Worm (Caenorhabditis elegans) whole organism, L2 larva: ENCODE data around the gene H03G16.5.

Source experiments
- C34F6.9 ChIP-seq: fragments of 150-350 bp; optimal IDR thresholded peaks from 2 replicates; lab custom pipeline; 2014; ENCODE audit warnings: missing biosample characterization, missing genetic modification characterization
- F13H6.1 ChIP-seq: sonication (generic microtip); optimal IDR thresholded peaks from 2 replicates; lab custom pipeline; 2016; ENCODE audit warnings: missing genetic modification characterization, missing compliant biosample characterization
- R02D3.7 ChIP-seq: fragments of 150-350 bp; optimal IDR thresholded peaks from 2 replicates; lab custom pipeline; 2014; ENCODE audit warnings: missing biosample characterization, missing genetic modification characterization
- Y55F3AM.14 ChIP-seq: fragments of 200-800 bp; sonication (Bioruptor generic); optimal IDR thresholded peaks from 2 replicates; lab custom pipeline; 2018; ENCODE audit warnings: mild to moderate bottlenecking, missing genetic modification characterization, missing compliant biosample characterization
- ZK546.5 ChIP-seq: sonication (generic microtip); optimal IDR thresholded peaks from 2 replicates; lab custom pipeline; 2017; ENCODE audit warnings: missing biosample characterization, missing genetic modification characterization
- alr-1 ChIP-seq: fragments of 150-350 bp; optimal IDR thresholded peaks from 2 replicates; lab custom pipeline; 2014; ENCODE audit warnings: missing biosample characterization, missing genetic modification characterization
- aly-2 ChIP-seq: fragments of 150-350 bp; optimal IDR thresholded peaks from 2 replicates; lab custom pipeline; 2014; ENCODE audit warnings: missing biosample characterization, missing genetic modification characterization
- ama-1 ChIP-seq: fragments of 150-350 bp; optimal IDR thresholded peaks from 2 replicates; lab custom pipeline; 2018; ENCODE audit warnings: inconsistent platforms
- blmp-1 ChIP-seq: sonication (generic microtip); optimal IDR thresholded peaks from 2 replicates; lab custom pipeline; 2017; ENCODE audit warnings: missing genetic modification characterization, mild to moderate bottlenecking, missing compliant biosample characterization, antibody characterized with exemption, moderate library complexity; ENCODE audit not compliant: insufficient read depth
- ceh-16 ChIP-seq: fragments of 150-350 bp; optimal IDR thresholded peaks from 2 replicates; lab custom pipeline; 2014; ENCODE audit warnings: missing biosample characterization, missing genetic modification characterization
- ceh-82 ChIP-seq: fragments of 150-350 bp; optimal IDR thresholded peaks from 2 replicates; lab custom pipeline; 2014; ENCODE audit warnings: missing biosample characterization, missing genetic modification characterization
- crh-2 ChIP-seq: sonication (generic microtip); optimal IDR thresholded peaks from 2 replicates; lab custom pipeline; 2017; ENCODE audit warnings: missing biosample characterization, missing genetic modification characterization
- dmd-4 ChIP-seq: sonication (generic microtip); optimal IDR thresholded peaks from 2 replicates; lab custom pipeline; 2017; ENCODE audit warnings: missing biosample characterization, missing genetic modification characterization
- egl-27 ChIP-seq: sonication (generic microtip); optimal IDR thresholded peaks from 3 replicates; lab custom pipeline; 2017; ENCODE audit warnings: missing biosample characterization, missing genetic modification reagents, missing genetic modification characterization
- elt-1 ChIP-seq: fragments of 150-350 bp; optimal IDR thresholded peaks from 2 replicates; lab custom pipeline; 2014; ENCODE audit warnings: missing biosample characterization, missing genetic modification characterization
- elt-3 ChIP-seq: sonication (generic microtip); optimal IDR thresholded peaks from 2 replicates; lab custom pipeline; 2017; ENCODE audit warnings: missing biosample characterization, missing genetic modification characterization
- fos-1 ChIP-seq: fragments of 150-350 bp; optimal IDR thresholded peaks from 2 replicates; lab custom pipeline; 2014; ENCODE audit warnings: missing biosample characterization, missing genetic modification characterization
- gmeb-1 ChIP-seq: fragments of 150-350 bp; optimal IDR thresholded peaks from 2 replicates; lab custom pipeline; 2014; ENCODE audit warnings: missing biosample characterization, missing genetic modification characterization
- lin-13 ChIP-seq: fragments of 150-350 bp; optimal IDR thresholded peaks from 2 replicates; lab custom pipeline; 2014; ENCODE audit warnings: missing biosample characterization, missing genetic modification reagents, missing genetic modification characterization
- lin-39 ChIP-seq: fragments of 150-350 bp; optimal IDR thresholded peaks from 2 replicates; lab custom pipeline; 2014; ENCODE audit warnings: missing biosample characterization, missing genetic modification reagents, missing genetic modification characterization
- lsy-2 ChIP-seq, 2 experiments: fragments of 150-350 bp in 1 of 2; sonication (generic microtip) in 1 of 2; optimal IDR thresholded peaks; 2 replicates each; lab custom pipeline; 2014 to 2017; ENCODE audit warnings: missing biosample characterization in 2 of 2, missing genetic modification characterization in 2 of 2
- mab-5 ChIP-seq: fragments of 150-350 bp; optimal IDR thresholded peaks from 2 replicates; lab custom pipeline; 2014; ENCODE audit warnings: missing biosample characterization, missing genetic modification characterization
- mbf-1 ChIP-seq: sonication (generic microtip); optimal IDR thresholded peaks from 2 replicates; lab custom pipeline; 2017; ENCODE audit warnings: missing biosample characterization, missing genetic modification characterization
- mdl-1 ChIP-seq, 2 experiments: fragments of 150-350 bp in 1 of 2; sonication (generic microtip) in 1 of 2; optimal IDR thresholded peaks; 2 replicates each; lab custom pipeline; 2017; ENCODE audit warnings: missing biosample characterization in 2 of 2, missing genetic modification characterization in 2 of 2
- nhr-10 ChIP-seq: sonication (generic microtip); optimal IDR thresholded peaks from 2 replicates; lab custom pipeline; 2017; ENCODE audit warnings: missing biosample characterization, missing genetic modification characterization
- nhr-11 ChIP-seq: fragments of 150-350 bp; optimal IDR thresholded peaks from 2 replicates; lab custom pipeline; 2014; ENCODE audit warnings: missing biosample characterization, missing genetic modification characterization
- nhr-12 ChIP-seq: fragments of 150-350 bp; optimal IDR thresholded peaks from 2 replicates; lab custom pipeline; 2014; ENCODE audit warnings: missing biosample characterization, missing genetic modification characterization
- nhr-129 ChIP-seq: fragments of 150-350 bp; optimal IDR thresholded peaks from 2 replicates; lab custom pipeline; 2014; ENCODE audit warnings: missing biosample characterization, missing genetic modification characterization
- nhr-21 ChIP-seq: fragments of 150-350 bp; optimal IDR thresholded peaks from 2 replicates; lab custom pipeline; 2014; ENCODE audit warnings: missing biosample characterization, missing genetic modification characterization
- nhr-23 ChIP-seq: fragments of 150-350 bp; optimal IDR thresholded peaks from 2 replicates; lab custom pipeline; 2014; ENCODE audit warnings: missing biosample characterization, missing genetic modification reagents, missing genetic modification characterization
- nhr-237 ChIP-seq: fragments of 150-350 bp; optimal IDR thresholded peaks from 2 replicates; lab custom pipeline; 2014; ENCODE audit warnings: missing biosample characterization, missing genetic modification characterization
- nhr-25 ChIP-seq: fragments of 150-350 bp; sonication (generic microtip); optimal IDR thresholded peaks from 3 replicates; lab custom pipeline; 2014; ENCODE audit warnings: missing biosample characterization, missing genetic modification characterization
- nhr-6 ChIP-seq: fragments of 150-350 bp; optimal IDR thresholded peaks from 2 replicates; lab custom pipeline; 2014; ENCODE audit warnings: missing biosample characterization, missing genetic modification characterization
- nhr-77 ChIP-seq: fragments of 150-350 bp; optimal IDR thresholded peaks from 2 replicates; lab custom pipeline; 2014; ENCODE audit warnings: missing biosample characterization, missing genetic modification characterization
- sem-4 ChIP-seq: fragments of 150-350 bp; optimal IDR thresholded peaks from 2 replicates; lab custom pipeline; 2014; ENCODE audit warnings: missing biosample characterization, missing genetic modification reagents, missing genetic modification characterization
- skn-1 ChIP-seq: sonication (generic microtip); optimal IDR thresholded peaks from 2 replicates; lab custom pipeline; 2017; ENCODE audit warnings: missing biosample characterization, missing genetic modification characterization
- sma-3 ChIP-seq: sonication (generic microtip); optimal IDR thresholded peaks from 2 replicates; lab custom pipeline; 2016; ENCODE audit warnings: missing genetic modification reagents, missing genetic modification characterization, missing compliant biosample characterization
- sma-9 ChIP-seq, 2 experiments: fragments of 150-350 bp in 1 of 2; sonication (generic microtip) in 1 of 2; optimal IDR thresholded peaks; 2 replicates each; lab custom pipeline; 2014 to 2016; ENCODE audit warnings: missing genetic modification characterization in 2 of 2, mild to moderate bottlenecking in 1 of 2, missing biosample characterization in 1 of 2, missing compliant biosample characterization in 1 of 2, missing genetic modification reagents in 1 of 2, moderate library complexity in 1 of 2
- snpc-4 ChIP-seq: fragments of 150-350 bp; optimal IDR thresholded peaks from 2 replicates; lab custom pipeline; 2014; ENCODE audit warnings: missing biosample characterization, missing genetic modification characterization
- unc-39 ChIP-seq: fragments of 150-350 bp; optimal IDR thresholded peaks from 2 replicates; lab custom pipeline; 2014; ENCODE audit warnings: missing biosample characterization, missing genetic modification characterization
- unc-55 ChIP-seq: fragments of 150-350 bp; sonication (generic microtip); optimal IDR thresholded peaks from 3 replicates; lab custom pipeline; 2014; ENCODE audit warnings: missing biosample characterization, missing genetic modification reagents, missing genetic modification characterization
- unc-62 ChIP-seq: fragments of 150-350 bp; optimal IDR thresholded peaks from 2 replicates; lab custom pipeline; 2014; ENCODE audit warnings: missing biosample characterization, missing genetic modification reagents, missing genetic modification characterization
- zag-1 ChIP-seq: fragments of 150-350 bp; optimal IDR thresholded peaks from 2 replicates; lab custom pipeline; 2014; ENCODE audit warnings: missing biosample characterization, missing genetic modification characterization
- ztf-1 ChIP-seq: fragments of 200-800 bp; sonication (Bioruptor generic); conservative IDR thresholded peaks from 2 replicates; pipeline ENCODE4 v1.3.6; 2022; ENCODE audit warnings: missing genetic modification characterization, missing compliant biosample characterization
- ztf-11 ChIP-seq: sonication (generic microtip); optimal IDR thresholded peaks from 2 replicates; lab custom pipeline; 2017; ENCODE audit warnings: missing biosample characterization, missing genetic modification characterization
- ztf-4 ChIP-seq: fragments of 150-350 bp; optimal IDR thresholded peaks from 2 replicates; lab custom pipeline; 2014; ENCODE audit warnings: missing biosample characterization, missing genetic modification characterization

The H03G16.5 gene

DNA sequence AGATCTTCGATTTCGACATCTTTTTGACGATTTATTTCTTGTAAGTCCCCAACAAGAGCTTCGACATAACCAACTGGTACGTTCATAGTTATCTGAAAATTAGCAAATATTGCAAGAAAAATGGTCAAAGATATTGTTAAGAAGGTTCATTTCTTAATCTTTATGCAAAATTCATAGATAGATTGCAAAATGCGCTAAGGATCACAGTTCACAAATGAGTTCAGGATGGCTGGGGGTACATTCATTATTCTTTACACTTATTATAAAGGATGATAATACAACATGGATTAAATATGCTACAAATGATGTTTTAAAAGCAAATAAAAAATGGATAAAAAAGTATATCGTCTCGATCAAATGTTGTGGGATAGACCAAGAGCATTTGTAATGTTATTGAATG lies at the start of gene H03G16.5:
Gene H03G16.5, minus strand, starts transcription at position 101 of the 400 bp plus-strand sequence.
- TF ChIP-seq nhr-12 (tag; lab: Kevin White, UChicago): no peak
- no peak for TF ChIP-seq mbf-1 (tag; lab: Kevin White, UChicago)
- TF ChIP-seq nhr-237 (tag; lab: Kevin White, UChicago): no peak
- TF ChIP-seq nhr-21 (tag; lab: Kevin White, UChicago): no peak
- TF ChIP-seq crh-2 (tag; lab: Kevin White, UChicago): no peak
- no peak for TF ChIP-seq C34F6.9
- no peak for TF ChIP-seq zag-1 (tag; lab: Kevin White, UChicago)
- TF ChIP-seq nhr-10: no peak
- no peak for TF ChIP-seq nhr-129 (tag; lab: Kevin White, UChicago)
- no peak for TF ChIP-seq lin-39
- TF ChIP-seq lsy-2 (tag; optimal IDR thresholded peaks at IDR 0.05; lab: Kevin White, UChicago): no peak

DNA sequence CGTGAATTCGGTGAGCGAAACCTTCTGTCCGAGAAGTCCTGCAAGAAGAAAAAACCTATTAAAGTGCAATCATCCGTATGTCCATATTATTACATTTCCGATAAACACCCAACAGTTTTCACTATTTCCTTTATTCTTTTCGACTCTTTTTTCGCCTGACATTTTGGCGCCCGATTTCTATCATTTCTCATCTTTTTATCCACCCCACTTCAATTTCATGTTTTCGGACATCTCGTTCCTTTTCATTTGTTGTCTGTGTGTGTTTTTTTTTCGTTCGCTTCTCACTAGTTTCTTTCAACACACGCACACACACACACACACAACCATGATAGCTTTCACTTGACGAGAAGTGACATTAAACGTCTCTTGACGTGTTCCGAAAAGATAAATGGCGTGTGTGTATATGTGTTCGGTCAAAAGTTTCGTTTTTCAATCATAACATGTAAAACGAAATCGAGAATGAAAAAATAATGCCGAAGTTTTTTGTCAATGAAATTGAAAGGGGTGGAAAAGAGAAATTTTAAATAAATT lies 48.4 kb upstream of the H03G16.5 start:
- peak; percentile 22 for TF ChIP-seq nhr-21 (tag; lab: Kevin White, UChicago)
- peak; percentile 89 for TF ChIP-seq blmp-1
- peak; percentile 31 for TF ChIP-seq sem-4 (tag; lab: Kevin White, UChicago)
- no peak for TF ChIP-seq nhr-10
- TF ChIP-seq, all 48 proteins: peak for 3

DNA sequence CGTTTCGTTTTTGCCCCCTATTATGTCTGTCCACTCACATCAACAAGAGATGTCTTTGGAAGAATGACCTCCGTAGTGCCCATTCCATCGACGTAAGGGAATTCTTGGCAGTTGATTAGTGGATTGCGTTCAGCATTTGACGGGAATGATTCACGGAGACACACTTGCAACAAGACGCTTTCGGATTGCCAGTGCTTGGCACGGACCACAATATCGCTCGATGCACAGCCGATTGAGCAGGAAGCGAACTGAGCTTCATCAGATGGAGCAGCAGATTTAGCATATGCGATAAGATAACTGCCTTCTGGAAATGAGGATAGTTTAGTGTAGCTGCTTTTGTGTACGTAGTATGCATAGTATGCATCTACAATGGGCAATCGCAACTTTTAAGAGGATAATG lies 46.8 kb upstream of the H03G16.5 start:
- no peak for TF ChIP-seq mab-5
- TF ChIP-seq sma-9 (GFP tag; optimal IDR thresholded peaks at IDR 0.05; lab: Kevin White, UChicago): no peak
- TF ChIP-seq sma-9 (tag; optimal IDR thresholded peaks at IDR 0.05; lab: Kevin White, UChicago): no peak
- TF ChIP-seq nhr-11: no peak
- TF ChIP-seq lin-13 (GFP tag; lab: Kevin White, UChicago): no peak
- TF ChIP-seq, all 48 proteins: peak for 0

DNA sequence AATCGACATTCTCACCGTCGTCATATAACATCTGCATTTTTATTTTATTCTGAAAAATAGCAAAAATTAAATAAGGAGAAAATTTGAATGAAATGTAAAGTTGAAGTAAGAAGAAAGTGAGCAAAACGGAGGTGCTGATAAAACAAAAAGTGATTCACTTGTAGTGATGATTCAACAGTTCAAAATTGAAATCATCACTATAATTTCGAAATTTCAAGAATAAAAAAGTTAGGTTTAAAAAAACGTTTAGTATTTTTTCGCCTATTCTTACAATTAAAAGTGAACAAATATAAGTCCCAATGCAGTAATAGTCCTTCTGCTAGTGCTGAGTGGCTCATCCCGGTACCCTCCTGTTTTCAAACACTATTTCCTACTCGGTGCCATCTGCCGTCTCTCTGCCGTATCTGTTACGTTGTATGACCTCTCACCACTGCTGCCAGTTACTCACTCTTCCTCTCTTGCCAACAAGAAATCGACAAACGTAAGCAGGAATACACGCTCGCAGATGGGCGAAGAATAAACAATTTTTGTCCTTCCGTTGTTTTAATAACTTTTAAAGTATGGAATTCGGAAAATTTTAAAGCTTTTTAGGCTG lies 43.8 kb upstream of the H03G16.5 start, which contains the start of gene dhhc-1:
Gene dhhc-1, minus strand, starts transcription at position 51 of the 595 bp plus-strand sequence.
- TF ChIP-seq zag-1 (tag; lab: Kevin White, UChicago): no peak
- TF ChIP-seq nhr-23: no peak
- no peak for TF ChIP-seq ama-1 (lab: Kevin White, UChicago)
- TF ChIP-seq aly-2: no peak
- peak; percentile 48 for TF ChIP-seq C34F6.9
- TF ChIP-seq nhr-6 (tag; lab: Kevin White, UChicago): no peak
- no peak for TF ChIP-seq ztf-11 (tag; lab: Kevin White, UChicago)
- no peak for TF ChIP-seq mdl-1 (tag; optimal IDR thresholded peaks at IDR 0.05; lab: Kevin White, UChicago)
- no peak for TF ChIP-seq ZK546.5 (tag; lab: Kevin White, UChicago)
- no peak for TF ChIP-seq nhr-10
- TF ChIP-seq lin-13 (GFP tag; lab: Kevin White, UChicago): no peak
- TF ChIP-seq skn-1: no peak
- TF ChIP-seq fos-1 (tag; lab: Kevin White, UChicago): peak; percentile 90
- TF ChIP-seq ceh-16 (tag; lab: Kevin White, UChicago): no peak
- TF ChIP-seq nhr-21 (tag; lab: Kevin White, UChicago): no peak
- TF ChIP-seq nhr-25 (tag; lab: Kevin White, UChicago): no peak
- TF ChIP-seq elt-3 (tag; lab: Kevin White, UChicago): no peak
- TF ChIP-seq gmeb-1 (tag; lab: Kevin White, UChicago): no peak
- no peak for TF ChIP-seq blmp-1
- TF ChIP-seq mbf-1 (tag; lab: Kevin White, UChicago): no peak
- no peak for TF ChIP-seq unc-62 (GFP tag; lab: Kevin White, UChicago)
- no peak for TF ChIP-seq nhr-77 (tag; lab: Kevin White, UChicago)
- TF ChIP-seq ztf-4 (tag; lab: Kevin White, UChicago): no peak
- TF ChIP-seq Y55F3AM.14 (GFP tag; lab: Kevin White, UChicago): no peak
- TF ChIP-seq sma-3 (GFP tag; lab: Kevin White, UChicago): no peak
- TF ChIP-seq lsy-2 (tag; optimal IDR thresholded peaks at IDR 0.05; lab: Kevin White, UChicago): peak in 1 of 2 experiments; percentile 43
- no peak for TF ChIP-seq dmd-4 (tag; lab: Kevin White, UChicago)
- no peak for TF ChIP-seq mab-5
- no peak for TF ChIP-seq egl-27
- peak; percentile 34 for TF ChIP-seq sem-4 (tag; lab: Kevin White, UChicago)
- TF ChIP-seq unc-55: peak; percentile 59
- TF ChIP-seq crh-2 (tag; lab: Kevin White, UChicago): peak; percentile 57
- no peak for TF ChIP-seq lin-39
- TF ChIP-seq ztf-1 (GFP tag; lab: Robert Waterston, UW): no peak
- TF ChIP-seq snpc-4 (tag; lab: Kevin White, UChicago): peak; percentile 40
- TF ChIP-seq unc-39: no peak
- TF ChIP-seq F13H6.1 (tag; lab: Kevin White, UChicago): peak; percentile 68
- TF ChIP-seq R02D3.7 (tag; lab: Kevin White, UChicago): no peak
- TF ChIP-seq elt-1 (tag; lab: Kevin White, UChicago): no peak
- no peak for TF ChIP-seq ceh-82 (tag; lab: Kevin White, UChicago)
- no peak for TF ChIP-seq nhr-237 (tag; lab: Kevin White, UChicago)
- TF ChIP-seq alr-1 (tag; lab: Kevin White, UChicago): no peak
